Worm (Caenorhabditis elegans): ENCODE data around the gene Y17G9B.8.

DNA sequence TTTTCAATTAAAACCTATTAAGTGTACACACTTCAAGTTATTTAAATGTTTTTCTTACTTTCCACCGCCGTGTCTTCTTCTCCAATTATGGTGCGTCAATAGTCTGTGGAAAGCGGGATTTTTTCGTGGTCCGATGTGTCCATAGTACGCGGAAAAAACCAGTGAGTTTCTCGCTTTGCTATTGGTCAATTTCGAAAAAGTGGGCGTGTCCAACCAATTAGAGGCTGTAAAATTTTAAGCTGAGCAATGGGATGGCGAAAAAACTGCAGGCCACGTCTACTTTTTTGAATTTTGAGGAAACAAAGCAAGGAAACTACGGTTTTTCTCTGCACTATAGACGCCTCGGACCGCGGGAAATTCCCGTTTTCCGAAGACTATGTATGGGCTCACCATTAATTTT lies 35.0 kb downstream of the Y17G9B.8 start:
- TF ChIP-seq mxl-2 (GFP tag; conservative IDR thresholded peaks at IDR 0.05): no peak
- TF ChIP-seq zag-1 (tag; optimal IDR thresholded peaks at IDR 0.05): no peak

All from whole organism, L4 larva.